Worm (Caenorhabditis elegans): ENCODE measurements around the gene zmp-6.

zmp-6 gene

ce11 chrIII:7292569-7292968 is 44.9 kb upstream of the zmp-6 start:
- peak; percentile 54 for TF ChIP-seq nfya-1 (tag; optimal IDR thresholded peaks at IDR 0.05; ENCODE audit: insufficient read depth)
- peak; percentile 7 for TF ChIP-seq lin-39 (tag; optimal IDR thresholded peaks at IDR 0.05)
- peak; percentile 26 for TF ChIP-seq pha-4 (tag; optimal IDR thresholded peaks at IDR 0.05)
- TF ChIP-seq nhr-25 (tag; optimal IDR thresholded peaks at IDR 0.05), result peak; percentile 61
- peak; percentile 15 for TF ChIP-seq lin-15B (tag; optimal IDR thresholded peaks at IDR 0.05)
- peak; percentile 17 for TF ChIP-seq hmg-11 (tag; optimal IDR thresholded peaks at IDR 0.05)
- no peak for TF ChIP-seq pqm-1 (tag; optimal IDR thresholded peaks at IDR 0.05)
- no peak for TF ChIP-seq unc-39 (tag; optimal IDR thresholded peaks at IDR 0.05)

ce11 chrIII:7291216-7291615 is 43.6 kb upstream of the zmp-6 start:
- peak; percentile 27 for TF ChIP-seq nfya-1 (tag; optimal IDR thresholded peaks at IDR 0.05; ENCODE audit: insufficient read depth)
- TF ChIP-seq nhr-11 (tag; optimal IDR thresholded peaks at IDR 0.05), result no peak

- no peak for TF ChIP-seq aly-2 (tag; optimal IDR thresholded peaks at IDR 0.05)
- TF ChIP-seq lsy-12 (tag; optimal IDR thresholded peaks at IDR 0.05), result no peak
- TF ChIP-seq ceh-9 (tag; optimal IDR thresholded peaks at IDR 0.05), result no peak
- no peak for TF ChIP-seq unc-39 (tag; optimal IDR thresholded peaks at IDR 0.05)
- no peak for TF ChIP-seq nhr-11 (tag; optimal IDR thresholded peaks at IDR 0.05)
- TF ChIP-seq pqm-1 (tag; optimal IDR thresholded peaks at IDR 0.05), result no peak
- no peak for TF ChIP-seq nhr-12 (tag; optimal IDR thresholded peaks at IDR 0.05)
- TF ChIP-seq fkh-2 (tag; optimal IDR thresholded peaks at IDR 0.05), result no peak
- no peak for TF ChIP-seq pha-4 (tag; optimal IDR thresholded peaks at IDR 0.05)
- no peak for TF ChIP-seq egl-5 (tag; optimal IDR thresholded peaks at IDR 0.05)
Observed at ce11 chrIII:7290462-7290861, 42.8 kb upstream of the zmp-6 start, which contains the start of gene algn-11. Gene algn-11, minus strand, starts transcription at chrIII:7290562.

ce11 chrIII:7287503-7287902 is 39.9 kb upstream of the zmp-6 start, which contains the start of gene ykt-6:
Gene ykt-6, minus strand, starts transcription at chrIII:7287603.
- TF ChIP-seq lin-39 (tag; optimal IDR thresholded peaks at IDR 0.05) (no peak), ZK546.5 (tag; optimal IDR thresholded peaks at IDR 0.05) (no peak), unc-39 (tag; optimal IDR thresholded peaks at IDR 0.05) (no peak), daf-12 (tag; optimal IDR thresholded peaks at IDR 0.05) (no peak), pha-4 (tag; optimal IDR thresholded peaks at IDR 0.05) (no peak), nhr-43 (tag; optimal IDR thresholded peaks at IDR 0.05; ENCODE audit: poor library complexity, severe bottlenecking) (no peak), egl-27 (tag; optimal IDR thresholded peaks at IDR 0.05) (no peak), nhr-23 (tag; optimal IDR thresholded peaks at IDR 0.05) (no peak)

ce11 chrIII:7285783-7286182 is 38.1 kb upstream of the zmp-6 start, which contains the start of gene pho-5:
Gene pho-5, minus strand, starts transcription at chrIII:7285883.
- no peak for TF ChIP-seq mdl-1 (tag; optimal IDR thresholded peaks at IDR 0.05)
- no peak for TF ChIP-seq lsy-12 (tag; optimal IDR thresholded peaks at IDR 0.05)
- TF ChIP-seq zag-1 (tag; optimal IDR thresholded peaks at IDR 0.05), result no peak

- TF ChIP-seq nhr-43 (tag; optimal IDR thresholded peaks at IDR 0.05; ENCODE audit: poor library complexity, severe bottlenecking), result no peak
- peak; percentile 31 for TF ChIP-seq pha-4 (tag; optimal IDR thresholded peaks at IDR 0.05)
- peak; percentile 21 for TF ChIP-seq nfya-1 (tag; optimal IDR thresholded peaks at IDR 0.05; ENCODE audit: insufficient read depth)
- TF ChIP-seq jun-1 (tag; optimal IDR thresholded peaks at IDR 0.05), result no peak
- peak; percentile 42 for TF ChIP-seq R02D3.7 (tag; optimal IDR thresholded peaks at IDR 0.05)
Observed at ce11 chrIII:7281179-7281578, 33.5 kb upstream of the zmp-6 start, which contains the start of gene B0361.3. Gene B0361.3, plus strand, starts transcription at chrIII:7281462.

- TF ChIP-seq nhr-67 (tag; optimal IDR thresholded peaks at IDR 0.05) (no peak), tbx-2 (tag; optimal IDR thresholded peaks at IDR 0.05) (no peak), ZK546.5 (tag; optimal IDR thresholded peaks at IDR 0.05) (no peak), snpc-4 (tag; optimal IDR thresholded peaks at IDR 0.05) (peak; percentile 99), ztf-11 (tag; optimal IDR thresholded peaks at IDR 0.05) (no peak), elt-3 (tag; optimal IDR thresholded peaks at IDR 0.05) (no peak), unc-39 (tag; optimal IDR thresholded peaks at IDR 0.05) (no peak), aly-2 (tag; optimal IDR thresholded peaks at IDR 0.05) (no peak), eor-1 (tag; optimal IDR thresholded peaks at IDR 0.05) (no peak), fkh-2 (tag; optimal IDR thresholded peaks at IDR 0.05) (no peak), egl-5 (tag; optimal IDR thresholded peaks at IDR 0.05) (no peak), ama-1 (optimal IDR thresholded peaks at IDR 0.05) (no peak), nhr-76 (tag; optimal IDR thresholded peaks at IDR 0.05) (no peak), R02D3.7 (tag; optimal IDR thresholded peaks at IDR 0.05) (peak; percentile 6), ceh-9 (tag; optimal IDR thresholded peaks at IDR 0.05) (no peak), zag-1 (tag; optimal IDR thresholded peaks at IDR 0.05) (no peak), nhr-237 (tag; optimal IDR thresholded peaks at IDR 0.05) (no peak), pqm-1 (tag; optimal IDR thresholded peaks at IDR 0.05) (no peak), hmg-11 (tag; optimal IDR thresholded peaks at IDR 0.05) (peak; percentile 49), fos-1 (tag; optimal IDR thresholded peaks at IDR 0.05) (no peak), mdl-1 (tag; optimal IDR thresholded peaks at IDR 0.05) (no peak), elt-2 (tag; optimal IDR thresholded peaks at IDR 0.05) (peak; percentile 45), pha-4 (tag; optimal IDR thresholded peaks at IDR 0.05) (peak; percentile 82), ztf-4 (tag; optimal IDR thresholded peaks at IDR 0.05) (no peak), nfya-1 (tag; optimal IDR thresholded peaks at IDR 0.05; ENCODE audit: insufficient read depth) (peak; percentile 44), nhr-12 (tag; optimal IDR thresholded peaks at IDR 0.05) (no peak), nhr-11 (tag; optimal IDR thresholded peaks at IDR 0.05) (peak; percentile 39), elt-1 (tag; optimal IDR thresholded peaks at IDR 0.05) (no peak), nhr-28 (tag; optimal IDR thresholded peaks at IDR 0.05) (no peak), daf-12 (tag; optimal IDR thresholded peaks at IDR 0.05) (no peak)
Observed at ce11 chrIII:7278491-7278890, 30.9 kb upstream of the zmp-6 start.

Measured in whole organism, L3 larva.